Worm (Caenorhabditis elegans) whole organism, mixed stage, embryonic: Measurements from ENCODE around the gene F35A5.5.

ENCODE experiments used
- M03D4.4 ChIP-seq: sonication (generic microtip); optimal IDR thresholded peaks from 2 replicates; lab custom pipeline; 2017; ENCODE audit warnings: mild to moderate bottlenecking, missing genetic modification characterization, missing compliant biosample characterization
- bed-3 ChIP-seq: fragments of 200-800 bp; sonication (Bioruptor generic); optimal IDR thresholded peaks from 3 replicates; lab custom pipeline; 2018; ENCODE audit warnings: mild to moderate bottlenecking, missing genetic modification characterization, moderate library complexity, missing compliant biosample characterization
- blmp-1 ChIP-seq: fragments of 150-350 bp; optimal IDR thresholded peaks from 2 replicates; lab custom pipeline; 2014; ENCODE audit warnings: missing biosample characterization, missing genetic modification characterization
- ceh-43 ChIP-seq: fragments of 200-800 bp; sonication (Bioruptor generic); optimal IDR thresholded peaks from 2 replicates; lab custom pipeline; 2018; ENCODE audit warnings: mild to moderate bottlenecking, missing genetic modification characterization, moderate library complexity, missing compliant biosample characterization
- elt-3 ChIP-seq: fragments of 150-350 bp; optimal IDR thresholded peaks from 2 replicates; lab custom pipeline; 2014; ENCODE audit warnings: missing biosample characterization, missing genetic modification characterization
- ham-2 ChIP-seq: fragments of 200-800 bp; sonication (Bioruptor generic); optimal IDR thresholded peaks from 2 replicates; lab custom pipeline; 2018; ENCODE audit warnings: mild to moderate bottlenecking, missing genetic modification characterization, missing compliant biosample characterization
- lin-32 ChIP-seq: fragments of 200-800 bp; sonication (Bioruptor generic); optimal IDR thresholded peaks from 2 replicates; lab custom pipeline; 2018; ENCODE audit warnings: mild to moderate bottlenecking, missing genetic modification characterization, missing compliant biosample characterization
- nhr-12 ChIP-seq: fragments of 150-350 bp; optimal IDR thresholded peaks from 2 replicates; lab custom pipeline; 2014; ENCODE audit warnings: missing biosample characterization, missing genetic modification characterization
- nhr-237 ChIP-seq: fragments of 150-350 bp; optimal IDR thresholded peaks from 2 replicates; lab custom pipeline; 2014; ENCODE audit warnings: missing biosample characterization, missing genetic modification characterization
- nhr-28 ChIP-seq: fragments of 150-350 bp; optimal IDR thresholded peaks from 2 replicates; lab custom pipeline; 2014; ENCODE audit warnings: missing biosample characterization, missing genetic modification characterization
- pha-4 ChIP-seq: fragments of 150-350 bp; optimal IDR thresholded peaks from 2 replicates; lab custom pipeline; 2018; ENCODE audit warnings: missing biosample characterization, missing genetic modification reagents, missing genetic modification characterization
- unc-39 ChIP-seq: fragments of 150-350 bp; optimal IDR thresholded peaks from 2 replicates; lab custom pipeline; 2014; ENCODE audit warnings: missing biosample characterization, missing genetic modification characterization
- unc-62 ChIP-seq: fragments of 150-350 bp; optimal IDR thresholded peaks from 2 replicates; lab custom pipeline; 2014; ENCODE audit warnings: missing biosample characterization, missing genetic modification reagents, missing genetic modification characterization
- ztf-11 ChIP-seq: fragments of 150-350 bp; optimal IDR thresholded peaks from 2 replicates; lab custom pipeline; 2014; ENCODE audit warnings: missing biosample characterization, missing genetic modification characterization

DNA sequence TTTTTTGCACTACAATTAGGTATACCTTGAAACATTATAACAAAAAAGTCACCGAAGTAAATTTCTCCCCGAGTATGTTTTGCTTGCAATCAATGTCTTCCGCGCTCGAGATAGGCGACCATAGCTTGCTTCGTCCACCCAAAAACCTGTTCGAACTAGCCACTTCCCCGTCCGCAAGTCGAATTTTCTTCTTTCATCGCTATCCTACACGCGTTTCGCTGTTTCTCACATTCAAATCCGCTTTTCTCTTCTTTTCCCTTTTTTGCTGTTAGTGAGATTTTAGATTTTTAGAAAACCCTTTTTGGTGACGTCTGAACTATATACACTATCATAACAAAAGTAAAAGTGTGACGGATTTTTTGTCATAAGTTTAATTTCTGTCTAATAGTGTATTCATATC is 22.3 kb downstream of the F35A5.5 start:
- no peak for TF ChIP-seq bed-3 (GFP tag; lab: Kevin White, UChicago)
- TF ChIP-seq nhr-237 (tag; lab: Kevin White, UChicago) = no peak
- no peak for TF ChIP-seq nhr-28
- TF ChIP-seq ham-2 (GFP tag; lab: Kevin White, UChicago) = no peak
- TF ChIP-seq unc-62 (GFP tag; lab: Kevin White, UChicago) = no peak
- TF ChIP-seq blmp-1 (tag; lab: Kevin White, UChicago) = peak; percentile 28
- no peak for TF ChIP-seq pha-4 (tag; lab: Kevin White, UChicago)
- TF ChIP-seq elt-3 = no peak
- no peak for TF ChIP-seq nhr-12
- no peak for TF ChIP-seq lin-32 (GFP tag; lab: Kevin White, UChicago)
- no peak for TF ChIP-seq M03D4.4 (tag; lab: Kevin White, UChicago)
- no peak for TF ChIP-seq ceh-43 (GFP tag; lab: Kevin White, UChicago)
- no peak for TF ChIP-seq ztf-11
- TF ChIP-seq unc-39 (tag; lab: Kevin White, UChicago) = no peak
